Fruit fly (Drosophila melanogaster) Kc167 (cell line): ENCODE results near the gene CG10097.

ENCODE experiments used
- Myc ChIP-seq: fragments of >200 bp; optimal IDR thresholded peaks from 2 replicates; lab custom pipeline; 2017; ENCODE audit warnings: missing external identifiers
- Sin3A ChIP-seq: fragments of >200 bp; optimal IDR thresholded peaks from 2 replicates; lab custom pipeline; 2018; ENCODE audit warnings: missing external identifiers
- h ChIP-seq: fragments of >200 bp; optimal IDR thresholded peaks from 3 replicates; lab custom pipeline; 2018; ENCODE audit warnings: missing external identifiers
- insv ChIP-seq: fragments of >200 bp; optimal IDR thresholded peaks from 3 replicates; lab custom pipeline; 2018; ENCODE audit warnings: missing external identifiers
- psq ChIP-seq: fragments of >200 bp; optimal IDR thresholded peaks from 2 replicates; lab custom pipeline; 2017; ENCODE audit warnings: missing external identifiers
- ttk ChIP-seq: sonication (Bioruptor generic); optimal IDR thresholded peaks from 2 replicates; lab custom pipeline; 2017; ENCODE audit warnings: missing external identifiers

dm6 chr3R:12347659-12348058 lies 48.1 kb downstream of the CG10097 start:
- TF ChIP-seq Sin3A, result no peak
- no peak for TF ChIP-seq psq (lab: Kevin White, UChicago)
- TF ChIP-seq ttk, result no peak
- no peak for TF ChIP-seq h (lab: Kevin White, UChicago)
- no peak for TF ChIP-seq insv (lab: Kevin White, UChicago)
- no peak for TF ChIP-seq Myc (lab: Kevin White, UChicago)
